Fruit fly (Drosophila melanogaster): Measurements from ENCODE around the gene RpS3.

DNA sequence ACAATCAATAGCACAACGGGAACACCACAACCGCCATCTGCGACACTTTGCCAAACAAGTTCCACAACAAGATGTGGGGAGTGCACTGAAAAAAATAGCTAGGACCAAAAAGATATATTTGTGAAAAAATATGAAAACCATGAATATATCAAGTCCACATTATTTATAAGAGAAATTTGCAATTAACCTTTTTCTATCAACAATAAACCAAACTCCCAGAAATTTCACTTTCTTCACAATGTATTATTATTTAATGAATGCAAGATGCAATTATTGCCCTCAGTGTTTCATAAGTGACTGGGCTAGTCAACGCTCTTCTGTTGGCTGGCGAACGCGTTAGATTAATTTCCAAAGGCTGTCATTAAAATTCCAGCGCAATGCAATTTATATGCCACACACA lies 37.1 kb downstream of the RpS3 start:
- TF ChIP-seq EcR (GFP tag; optimal IDR thresholded peaks at IDR 0.05): no peak
- no peak for TF ChIP-seq psq (optimal IDR thresholded peaks at IDR 0.05)

Data from whole organism.